Worm (Caenorhabditis elegans): ENCODE results near the gene T10B5.8.

Gene T10B5.8

DNA sequence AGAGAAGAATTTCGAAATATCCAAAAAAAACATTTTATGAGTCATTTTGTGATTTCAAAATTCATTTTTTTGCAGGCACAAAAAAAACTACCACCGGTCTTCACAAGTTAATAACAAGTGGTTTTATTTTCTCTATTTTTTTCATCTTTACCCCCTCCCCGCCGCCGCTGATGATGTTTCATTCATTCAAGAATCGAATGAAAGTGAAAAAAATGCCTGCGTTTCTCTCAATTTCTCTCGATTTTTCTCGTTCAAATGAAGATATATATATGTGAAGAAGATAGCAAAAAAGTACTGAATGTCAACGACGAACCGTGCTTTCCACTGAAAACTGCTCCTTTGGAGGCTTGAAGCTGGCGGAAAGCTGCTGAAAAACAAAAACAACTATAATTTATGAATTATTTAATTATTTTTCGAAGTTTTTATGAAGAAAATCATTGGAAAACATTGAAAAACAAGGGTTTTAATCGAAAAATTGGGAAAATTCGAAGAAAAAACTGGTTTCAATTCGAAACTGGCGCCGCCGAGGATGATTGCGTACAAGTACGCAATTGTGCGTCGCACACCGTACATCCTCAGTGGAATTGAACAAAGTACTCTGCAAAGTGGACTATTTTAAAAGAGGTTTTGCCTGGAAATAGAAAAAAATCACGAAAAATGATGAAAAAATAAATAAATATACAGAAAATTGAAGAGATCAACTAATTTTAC is 50.9 kb downstream of the T10B5.8 start, which contains the start of gene zig-11:
Gene zig-11, minus strand, starts transcription at position 373 of the 711 bp plus-strand sequence.
- TF ChIP-seq nhr-28 (tag; optimal IDR thresholded peaks at IDR 0.05), result peak; percentile 9
- no peak for TF ChIP-seq ceh-32 (tag; optimal IDR thresholded peaks at IDR 0.05; ENCODE audit: poor library complexity)
- TF ChIP-seq nhr-10 (tag; optimal IDR thresholded peaks at IDR 0.05), result no peak
- TF ChIP-seq R02D3.7 (tag; optimal IDR thresholded peaks at IDR 0.05), result no peak
- peak; percentile 25 for TF ChIP-seq mes-2 (tag; optimal IDR thresholded peaks at IDR 0.05; ENCODE audit: poor library complexity, severe bottlenecking)
- TF ChIP-seq snpc-4 (tag; optimal IDR thresholded peaks at IDR 0.05), result no peak
- peak; percentile 72 for TF ChIP-seq aha-1 (tag)
- TF ChIP-seq dpl-1 (GFP tag; optimal IDR thresholded peaks at IDR 0.05), result peak; percentile 73
- peak; percentile 46 for TF ChIP-seq nhr-6 (tag; optimal IDR thresholded peaks at IDR 0.05)
- TF ChIP-seq lsy-2 (tag; optimal IDR thresholded peaks at IDR 0.05), result peak in 1 of 2 experiments; percentile 84
